Fruit fly (Drosophila melanogaster): ENCODE results near the gene CG16995.

The CG16995 gene

dm6 chr2L:2307648-2308047 is at the start of gene CG16995:
Gene CG16995, plus strand, starts transcription at chr2L:2307948.
- TF ChIP-seq cic (GFP tag; optimal IDR thresholded peaks at IDR 0.05) (no peak), CG33017 (tag; optimal IDR thresholded peaks at IDR 0.05) (no peak), CG11617 (GFP tag; optimal IDR thresholded peaks at IDR 0.05) (no peak), kay (GFP tag; ENCODE audit: borderline replicate concordance) (no peak), Hr96 (GFP tag; optimal IDR thresholded peaks at IDR 0.05) (no peak), Clk (GFP tag; optimal IDR thresholded peaks at IDR 0.05) (no peak), cnc (optimal IDR thresholded peaks at IDR 0.05) (no peak), Mnt (GFP tag; optimal IDR thresholded peaks at IDR 0.05) (no peak), CG14711 (tag; optimal IDR thresholded peaks at IDR 0.05) (no peak), bab1 (GFP tag; optimal IDR thresholded peaks at IDR 0.05) (no peak), CG7045 (GFP tag; optimal IDR thresholded peaks at IDR 0.05) (no peak), tj (GFP tag; optimal IDR thresholded peaks at IDR 0.05) (no peak), Crg-1 (GFP tag; optimal IDR thresholded peaks at IDR 0.05) (no peak)

dm6 chr2L:2263142-2263541 is 44.6 kb upstream of the CG16995 start, which contains the start of gene CG4270:
Gene CG4270, plus strand, starts transcription at chr2L:2263442.
- TF ChIP-seq CG12768 (GFP tag; optimal IDR thresholded peaks at IDR 0.05) (no peak), toe (GFP tag; optimal IDR thresholded peaks at IDR 0.05) (no peak), Clk (GFP tag; optimal IDR thresholded peaks at IDR 0.05) (no peak), kay (GFP tag; ENCODE audit: borderline replicate concordance) (no peak), CG7101 (tag; optimal IDR thresholded peaks at IDR 0.05) (no peak), CG14711 (tag; optimal IDR thresholded peaks at IDR 0.05) (no peak), CG1620 (GFP tag; optimal IDR thresholded peaks at IDR 0.05) (no peak), CG11617 (GFP tag; optimal IDR thresholded peaks at IDR 0.05) (no peak), Hr96 (GFP tag; optimal IDR thresholded peaks at IDR 0.05) (no peak), pad (GFP tag; optimal IDR thresholded peaks at IDR 0.05) (no peak), ovo (GFP tag; optimal IDR thresholded peaks at IDR 0.05) (no peak), tj (GFP tag; optimal IDR thresholded peaks at IDR 0.05) (no peak), cnc (optimal IDR thresholded peaks at IDR 0.05) (no peak), Crg-1 (GFP tag; optimal IDR thresholded peaks at IDR 0.05) (no peak), Mnt (GFP tag; optimal IDR thresholded peaks at IDR 0.05) (no peak), CG7045 (GFP tag; optimal IDR thresholded peaks at IDR 0.05) (no peak), CG33017 (tag; optimal IDR thresholded peaks at IDR 0.05) (no peak)

dm6 chr2L:2265221-2265620 is 42.5 kb upstream of the CG16995 start, which contains the start of gene CG34049:
Gene CG34049, minus strand, starts transcription at chr2L:2265321.
- no peak for TF ChIP-seq bab1 (GFP tag; optimal IDR thresholded peaks at IDR 0.05)
- no peak for TF ChIP-seq CG12768 (GFP tag; optimal IDR thresholded peaks at IDR 0.05)
- no peak for TF ChIP-seq Crg-1 (GFP tag; optimal IDR thresholded peaks at IDR 0.05)
- TF ChIP-seq Mnt (GFP tag; optimal IDR thresholded peaks at IDR 0.05): no peak
- no peak for TF ChIP-seq toe (GFP tag; optimal IDR thresholded peaks at IDR 0.05)
- no peak for TF ChIP-seq kay (GFP tag; ENCODE audit: borderline replicate concordance)
- TF ChIP-seq CG14711 (tag; optimal IDR thresholded peaks at IDR 0.05): no peak
- no peak for TF ChIP-seq CG1620 (GFP tag; optimal IDR thresholded peaks at IDR 0.05)
- TF ChIP-seq CG7045 (GFP tag; optimal IDR thresholded peaks at IDR 0.05): no peak
- TF ChIP-seq ovo (GFP tag; optimal IDR thresholded peaks at IDR 0.05): no peak
- no peak for TF ChIP-seq cic (GFP tag; optimal IDR thresholded peaks at IDR 0.05)

- TF ChIP-seq CG11617 (GFP tag; optimal IDR thresholded peaks at IDR 0.05): no peak
- TF ChIP-seq toe (GFP tag; optimal IDR thresholded peaks at IDR 0.05): no peak
- no peak for TF ChIP-seq CG1620 (GFP tag; optimal IDR thresholded peaks at IDR 0.05)
- TF ChIP-seq CG7045 (GFP tag; optimal IDR thresholded peaks at IDR 0.05): no peak
- TF ChIP-seq ovo (GFP tag; optimal IDR thresholded peaks at IDR 0.05): no peak
- TF ChIP-seq tj (GFP tag; optimal IDR thresholded peaks at IDR 0.05): no peak
- no peak for TF ChIP-seq Crg-1 (GFP tag; optimal IDR thresholded peaks at IDR 0.05)
- no peak for TF ChIP-seq Mnt (GFP tag; optimal IDR thresholded peaks at IDR 0.05)
- TF ChIP-seq CG33017 (tag; optimal IDR thresholded peaks at IDR 0.05): no peak
- TF ChIP-seq kay (GFP tag; ENCODE audit: borderline replicate concordance): no peak
- TF ChIP-seq cnc (optimal IDR thresholded peaks at IDR 0.05): no peak
- no peak for TF ChIP-seq CG12768 (GFP tag; optimal IDR thresholded peaks at IDR 0.05)
- no peak for TF ChIP-seq CG7101 (tag; optimal IDR thresholded peaks at IDR 0.05)
- no peak for TF ChIP-seq bab1 (GFP tag; optimal IDR thresholded peaks at IDR 0.05)
- TF ChIP-seq cic (GFP tag; optimal IDR thresholded peaks at IDR 0.05): no peak
- TF ChIP-seq pad (GFP tag; optimal IDR thresholded peaks at IDR 0.05): no peak
- TF ChIP-seq CG14711 (tag; optimal IDR thresholded peaks at IDR 0.05): no peak
- no peak for TF ChIP-seq Hr96 (GFP tag; optimal IDR thresholded peaks at IDR 0.05)
- no peak for TF ChIP-seq Clk (GFP tag; optimal IDR thresholded peaks at IDR 0.05)
- no peak for TF ChIP-seq CG5204 (GFP tag; optimal IDR thresholded peaks at IDR 0.05)
Measured at dm6 chr2L:2269040-2269439, 38.7 kb upstream of the CG16995 start, which contains the start of gene CG17242. Gene CG17242, minus strand, starts transcription at chr2L:2269140.

- no peak for TF ChIP-seq toe (GFP tag; optimal IDR thresholded peaks at IDR 0.05)
- TF ChIP-seq CG14711 (tag; optimal IDR thresholded peaks at IDR 0.05): no peak
- no peak for TF ChIP-seq pad (GFP tag; optimal IDR thresholded peaks at IDR 0.05)
- TF ChIP-seq cnc (optimal IDR thresholded peaks at IDR 0.05): no peak
- no peak for TF ChIP-seq bab1 (GFP tag; optimal IDR thresholded peaks at IDR 0.05)
- no peak for TF ChIP-seq CG1620 (GFP tag; optimal IDR thresholded peaks at IDR 0.05)
- no peak for TF ChIP-seq cic (GFP tag; optimal IDR thresholded peaks at IDR 0.05)
- TF ChIP-seq Mnt (GFP tag; optimal IDR thresholded peaks at IDR 0.05): no peak
- no peak for TF ChIP-seq CG5204 (GFP tag; optimal IDR thresholded peaks at IDR 0.05)
- TF ChIP-seq CG33017 (tag; optimal IDR thresholded peaks at IDR 0.05): no peak
- no peak for TF ChIP-seq CG7045 (GFP tag; optimal IDR thresholded peaks at IDR 0.05)
- TF ChIP-seq Crg-1 (GFP tag; optimal IDR thresholded peaks at IDR 0.05): no peak
- no peak for TF ChIP-seq kay (GFP tag; ENCODE audit: borderline replicate concordance)
- no peak for TF ChIP-seq CG12768 (GFP tag; optimal IDR thresholded peaks at IDR 0.05)
- no peak for TF ChIP-seq CG11617 (GFP tag; optimal IDR thresholded peaks at IDR 0.05)
- no peak for TF ChIP-seq CG7101 (tag; optimal IDR thresholded peaks at IDR 0.05)
- TF ChIP-seq Hr96 (GFP tag; optimal IDR thresholded peaks at IDR 0.05): no peak
- no peak for TF ChIP-seq Clk (GFP tag; optimal IDR thresholded peaks at IDR 0.05)
- no peak for TF ChIP-seq tj (GFP tag; optimal IDR thresholded peaks at IDR 0.05)
- no peak for TF ChIP-seq ovo (GFP tag; optimal IDR thresholded peaks at IDR 0.05)
Measured at dm6 chr2L:2284863-2285262, 22.9 kb upstream of the CG16995 start, which contains the start of gene CG4271. Gene CG4271, plus strand, starts transcription at chr2L:2285163.

- no peak for TF ChIP-seq ovo (GFP tag; optimal IDR thresholded peaks at IDR 0.05)
Measured at dm6 chr2L:2286773-2287172, 21.0 kb upstream of the CG16995 start, which contains the start of gene CG31681. Gene CG31681, minus strand, starts transcription at chr2L:2286873.
